Worm (Caenorhabditis elegans): ENCODE measurements around the gene clp-2.

DNA sequence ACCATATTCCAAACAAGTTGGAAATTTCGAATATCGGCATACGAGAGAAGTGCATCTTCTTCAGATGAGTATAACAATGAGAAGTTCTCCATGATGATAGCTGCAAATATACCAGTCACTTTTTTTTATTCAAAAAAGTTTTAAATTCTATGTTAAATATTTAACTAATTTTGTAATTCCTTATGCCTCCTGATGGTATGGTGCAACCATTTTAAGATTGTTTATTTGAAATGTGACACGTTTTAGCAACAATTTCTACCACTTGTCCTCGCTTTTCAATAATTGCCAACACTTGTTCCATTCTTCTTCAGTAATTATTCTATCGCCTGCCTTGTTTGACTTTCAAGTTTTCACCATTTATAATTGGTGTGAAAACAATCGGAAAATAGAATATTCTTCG lies 42.1 kb upstream of the clp-2 start, which contains the start of gene F17C8.6:
- TF ChIP-seq sea-1 (GFP tag; conservative IDR thresholded peaks at IDR 0.05) (no peak), tra-4 (tag; optimal IDR thresholded peaks at IDR 0.05) (no peak), pes-1 (GFP tag; IDR thresholded peaks at IDR 0.05) (no peak), flt-1 (GFP tag; IDR thresholded peaks at IDR 0.05) (no peak), aly-1 (tag; optimal IDR thresholded peaks at IDR 0.05) (no peak), hmg-4 (GFP tag; optimal IDR thresholded peaks at IDR 0.05) (no peak), scrt-1 (GFP tag; IDR thresholded peaks at IDR 0.05) (no peak), ets-7 (tag; optimal IDR thresholded peaks at IDR 0.05) (no peak), tbx-11 (GFP tag; IDR thresholded peaks at IDR 0.05) (no peak), ama-1 (optimal IDR thresholded peaks at IDR 0.05) (no peak)
